Worm (Caenorhabditis elegans) whole organism, mixed stage, embryonic: Measurements from ENCODE around the gene rpn-6.2.

ENCODE experiments used
- M03D4.4 ChIP-seq: sonication (generic microtip); optimal IDR thresholded peaks from 2 replicates; lab custom pipeline; 2017; ENCODE audit warnings: mild to moderate bottlenecking, missing genetic modification characterization, missing compliant biosample characterization
- elt-3 ChIP-seq: fragments of 150-350 bp; optimal IDR thresholded peaks from 2 replicates; lab custom pipeline; 2014; ENCODE audit warnings: missing biosample characterization, missing genetic modification characterization
- lsy-2 ChIP-seq: fragments of 150-350 bp; optimal IDR thresholded peaks from 2 replicates; lab custom pipeline; 2014; ENCODE audit warnings: missing biosample characterization, missing genetic modification characterization
- pha-4 ChIP-seq: fragments of 150-350 bp; optimal IDR thresholded peaks from 2 replicates; lab custom pipeline; 2018; ENCODE audit warnings: missing biosample characterization, missing genetic modification reagents, missing genetic modification characterization
- sptf-1 ChIP-seq: sonication (generic microtip); optimal IDR thresholded peaks from 2 replicates; lab custom pipeline; 2017; ENCODE audit warnings: mild to moderate bottlenecking, missing genetic modification characterization, moderate library complexity, missing compliant biosample characterization
- ztf-11 ChIP-seq: fragments of 150-350 bp; optimal IDR thresholded peaks from 2 replicates; lab custom pipeline; 2014; ENCODE audit warnings: missing biosample characterization, missing genetic modification characterization

DNA sequence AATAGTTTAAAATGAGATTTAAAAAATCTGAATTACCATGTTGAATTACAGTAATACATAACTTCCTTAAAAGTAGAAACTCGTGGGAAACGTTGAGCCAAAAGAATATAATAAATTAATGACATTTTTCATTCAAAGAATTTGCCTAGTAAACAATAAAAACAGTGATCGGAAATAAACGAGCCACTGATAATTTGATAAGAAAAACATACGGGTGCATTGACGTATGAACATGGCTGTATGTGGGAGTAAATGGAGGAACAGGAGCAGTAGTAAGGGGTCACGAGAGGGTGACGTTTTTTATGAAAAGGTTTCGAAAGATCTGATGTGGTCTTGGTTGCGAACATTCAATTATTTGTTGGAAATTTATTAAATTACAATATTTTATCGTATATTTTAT lies 29.0 kb upstream of the rpn-6.2 start:
- TF ChIP-seq sptf-1 (no peak), M03D4.4 (tag; lab: Kevin White, UChicago) (no peak), ztf-11 (tag; lab: Kevin White, UChicago) (no peak), elt-3 (tag; lab: Kevin White, UChicago) (no peak), pha-4 (tag; lab: Kevin White, UChicago) (no peak), lsy-2 (tag; lab: Kevin White, UChicago) (no peak)
